Worm (Caenorhabditis elegans) whole organism, midembryonic: ENCODE results near the gene C04C3.4.

Experiments used
- T22C8.4 ChIP-seq: fragments of 200-800 bp; sonication (Bioruptor generic); IDR thresholded peaks from 2 replicates; pipeline ENCODE4 v1.3.6; 2022; ENCODE audit warnings: missing genetic modification characterization, missing compliant biosample characterization
- cog-1 ChIP-seq: sonication (generic microtip); optimal IDR thresholded peaks from 2 replicates; lab custom pipeline; 2016; ENCODE audit warnings: missing genetic modification characterization, missing compliant biosample characterization
- flt-1 ChIP-seq: fragments of 200-800 bp; sonication (Bioruptor generic); IDR thresholded peaks from 2 replicates; pipeline ENCODE4 v1.3.6; 2022; ENCODE audit warnings: missing genetic modification characterization, missing compliant biosample characterization
- klf-2 ChIP-seq: fragments of 200-800 bp; sonication (Bioruptor generic); conservative IDR thresholded peaks from 2 replicates; pipeline ENCODE4 v1.3.6; 2022; ENCODE audit warnings: missing genetic modification reagents, missing genetic modification characterization, missing compliant biosample characterization
- ref-1 ChIP-seq: fragments of 200-800 bp; sonication (Bioruptor generic); conservative IDR thresholded peaks from 2 replicates; pipeline ENCODE4 v1.3.6; 2022; ENCODE audit warnings: missing genetic modification reagents, missing genetic modification characterization, missing compliant biosample characterization
- ztf-29 ChIP-seq: fragments of 200-800 bp; sonication (Bioruptor generic); IDR thresholded peaks from 2 replicates; pipeline ENCODE4 v1.3.6; 2022; ENCODE audit warnings: missing genetic modification reagents, missing genetic modification characterization, missing compliant biosample characterization

- TF ChIP-seq cog-1 (tag; lab: Kevin White, UChicago) (no peak), ztf-29 (no peak), ref-1 (GFP tag; lab: Robert Waterston, UW) (no peak), flt-1 (GFP tag; lab: Robert Waterston, UW) (no peak), T22C8.4 (GFP tag; lab: Robert Waterston, UW) (no peak), klf-2 (no peak)
These were observed 30.9 kb upstream of the C04C3.4 start, which contains the start of gene Y55H10A.2 for ce11 chrIV:3363221-3363620.
